Fruit fly (Drosophila melanogaster): ENCODE measurements around the gene Vps45.

DNA sequence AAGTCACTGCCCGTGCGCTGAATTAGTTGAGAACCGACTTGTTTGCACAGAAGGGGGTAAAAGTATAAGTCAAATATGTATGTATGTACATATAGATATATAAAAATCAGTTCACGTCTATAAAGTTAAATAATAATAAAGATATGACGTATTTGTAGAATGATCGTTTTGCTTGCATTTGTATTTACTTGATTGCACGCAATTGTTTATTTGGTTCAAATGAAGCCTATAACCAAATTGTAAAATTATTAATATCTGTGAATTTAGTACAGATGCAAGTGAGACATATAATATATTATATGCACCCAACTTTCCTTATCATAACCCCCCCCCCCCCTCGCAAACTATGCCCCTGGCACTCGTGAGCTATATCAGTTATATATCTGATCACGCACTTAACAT is 36.8 kb downstream of the Vps45 start:
- TF ChIP-seq CG8478 (optimal IDR thresholded peaks at IDR 0.05) (no peak), CTCF (optimal IDR thresholded peaks at IDR 0.05) (no peak)

Data from S2 (cell line).